Worm (Caenorhabditis elegans) whole organism, midembryonic: ENCODE data around the gene K08F8.15.

Experiments used
- T22C8.4 ChIP-seq: fragments of 200-800 bp; sonication (Bioruptor generic); IDR thresholded peaks from 2 replicates; pipeline ENCODE4 v1.3.6; 2022; ENCODE audit warnings: missing genetic modification characterization, missing compliant biosample characterization
- cog-1 ChIP-seq: sonication (generic microtip); optimal IDR thresholded peaks from 2 replicates; lab custom pipeline; 2016; ENCODE audit warnings: missing genetic modification characterization, missing compliant biosample characterization
- flt-1 ChIP-seq: fragments of 200-800 bp; sonication (Bioruptor generic); IDR thresholded peaks from 2 replicates; pipeline ENCODE4 v1.3.6; 2022; ENCODE audit warnings: missing genetic modification characterization, missing compliant biosample characterization
- klf-2 ChIP-seq: fragments of 200-800 bp; sonication (Bioruptor generic); conservative IDR thresholded peaks from 2 replicates; pipeline ENCODE4 v1.3.6; 2022; ENCODE audit warnings: missing genetic modification reagents, missing genetic modification characterization, missing compliant biosample characterization
- ref-1 ChIP-seq: fragments of 200-800 bp; sonication (Bioruptor generic); conservative IDR thresholded peaks from 2 replicates; pipeline ENCODE4 v1.3.6; 2022; ENCODE audit warnings: missing genetic modification reagents, missing genetic modification characterization, missing compliant biosample characterization
- ztf-23 ChIP-seq: fragments of 200-800 bp; sonication (Bioruptor generic); IDR thresholded peaks from 2 replicates; pipeline ENCODE4 v1.3.6; 2022; ENCODE audit warnings: missing genetic modification reagents, missing genetic modification characterization, missing compliant biosample characterization
- ztf-29 ChIP-seq: fragments of 200-800 bp; sonication (Bioruptor generic); IDR thresholded peaks from 2 replicates; pipeline ENCODE4 v1.3.6; 2022; ENCODE audit warnings: missing genetic modification reagents, missing genetic modification characterization, missing compliant biosample characterization

ce11 chrII:8759493-8759892 lies 7.1 kb upstream of the K08F8.15 start, which contains the start of gene fut-1:
- TF ChIP-seq ref-1 (no peak), ztf-29 (no peak), klf-2 (GFP tag; lab: Robert Waterston, UW) (no peak), T22C8.4 (GFP tag; lab: Robert Waterston, UW) (no peak), flt-1 (GFP tag; lab: Robert Waterston, UW) (no peak), ztf-23 (GFP tag; lab: Robert Waterston, UW) (no peak), cog-1 (tag; lab: Kevin White, UChicago) (no peak)
